Worm (Caenorhabditis elegans): Measurements from ENCODE around the gene sra-7.

The sra-7 gene

ce11 chrII:9553179-9553578, 8.7 kb downstream of the sra-7 start, which contains the start of gene F35H8.1:
Gene F35H8.1, minus strand, starts transcription at chrII:9553279.
- TF ChIP-seq fkh-8 (tag; optimal IDR thresholded peaks at IDR 0.05): no peak
- TF ChIP-seq F16B12.6 (tag; optimal IDR thresholded peaks at IDR 0.05): no peak
- TF ChIP-seq egl-27 (tag; optimal IDR thresholded peaks at IDR 0.05): no peak
- TF ChIP-seq swsn-7 (tag; optimal IDR thresholded peaks at IDR 0.05): no peak
- TF ChIP-seq grh-1 (GFP tag; IDR thresholded peaks at IDR 0.05): no peak
- no peak for TF ChIP-seq nhr-237 (tag; optimal IDR thresholded peaks at IDR 0.05)
- no peak for TF ChIP-seq sup-37 (GFP tag; optimal IDR thresholded peaks at IDR 0.05)
- TF ChIP-seq unc-130 (tag; optimal IDR thresholded peaks at IDR 0.05): no peak
- no peak for TF ChIP-seq ceh-90 (tag; optimal IDR thresholded peaks at IDR 0.05)
- TF ChIP-seq mab-9 (GFP tag; IDR thresholded peaks at IDR 0.05): no peak
- no peak for TF ChIP-seq C16A3.4 (tag; optimal IDR thresholded peaks at IDR 0.05)
- TF ChIP-seq C04F5.9 (tag; optimal IDR thresholded peaks at IDR 0.05): no peak
- no peak for TF ChIP-seq fkh-10 (GFP tag; optimal IDR thresholded peaks at IDR 0.05)
- TF ChIP-seq ztf-11 (tag; optimal IDR thresholded peaks at IDR 0.05): no peak
- no peak for TF ChIP-seq lin-15B (tag; optimal IDR thresholded peaks at IDR 0.05)
- no peak for TF ChIP-seq pax-3 (tag; optimal IDR thresholded peaks at IDR 0.05)

- TF ChIP-seq grh-1 (GFP tag; IDR thresholded peaks at IDR 0.05) (peak; percentile 43; the same call in 1 of the 2 replicates), pax-3 (tag; optimal IDR thresholded peaks at IDR 0.05) (no peak), unc-86 (tag; optimal IDR thresholded peaks at IDR 0.05) (no peak), C04F5.9 (tag; optimal IDR thresholded peaks at IDR 0.05) (no peak), nhr-85 (tag) (peak; percentile 77), lin-14 (GFP tag; optimal IDR thresholded peaks at IDR 0.05) (peak; percentile 45), nhr-20 (tag; optimal IDR thresholded peaks at IDR 0.05) (peak; percentile 9), lin-35 (GFP tag; optimal IDR thresholded peaks at IDR 0.05) (peak in 1 of 2 experiments; percentile 25), rnt-1 (tag; optimal IDR thresholded peaks at IDR 0.05) (no peak), unc-130 (tag; optimal IDR thresholded peaks at IDR 0.05) (peak; percentile 49), ztf-11 (tag; optimal IDR thresholded peaks at IDR 0.05) (no peak), ceh-8 (GFP tag; optimal IDR thresholded peaks at IDR 0.05) (no peak), unc-62 (GFP tag; optimal IDR thresholded peaks at IDR 0.05) (no peak), dsc-1 (tag; optimal IDR thresholded peaks at IDR 0.05) (no peak), nhr-90 (tag; optimal IDR thresholded peaks at IDR 0.05; ENCODE audit: poor library complexity) (no peak), blmp-1 (tag; optimal IDR thresholded peaks at IDR 0.05) (peak; percentile 79), elt-3 (tag; optimal IDR thresholded peaks at IDR 0.05) (peak in 1 of 6 experiments; percentile 29)
These were observed 10.6 kb downstream of the sra-7 start, which contains the start of gene F35H8.2 for ce11 chrII:9554925-9555553. Gene F35H8.2, plus strand, starts transcription at chrII:9555503.

DNA sequence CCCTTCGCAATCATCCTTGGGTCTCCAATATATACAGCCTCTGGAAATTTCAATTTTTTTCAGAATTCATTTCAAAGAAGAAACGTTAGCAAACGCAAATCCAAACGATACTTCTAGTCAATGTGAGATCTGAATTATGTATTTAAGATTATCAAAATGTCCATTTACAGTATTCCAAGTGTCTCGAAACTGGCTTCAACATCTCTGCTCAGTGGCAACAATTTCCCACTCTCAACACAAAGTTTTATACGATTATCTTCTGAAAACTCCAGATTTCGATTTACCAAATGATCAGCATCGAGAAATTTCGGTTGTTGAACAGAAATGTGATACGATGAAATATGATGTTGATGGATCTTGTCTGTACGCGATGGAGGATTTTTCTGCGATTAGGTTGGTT, 12.1 kb downstream of the sra-7 start:
- no peak for TF ChIP-seq swsn-7 (tag; optimal IDR thresholded peaks at IDR 0.05)
- TF ChIP-seq egl-13 (tag; optimal IDR thresholded peaks at IDR 0.05): no peak
- no peak for TF ChIP-seq dsc-1 (tag; optimal IDR thresholded peaks at IDR 0.05)
- TF ChIP-seq mab-9 (GFP tag; IDR thresholded peaks at IDR 0.05): no peak

DNA sequence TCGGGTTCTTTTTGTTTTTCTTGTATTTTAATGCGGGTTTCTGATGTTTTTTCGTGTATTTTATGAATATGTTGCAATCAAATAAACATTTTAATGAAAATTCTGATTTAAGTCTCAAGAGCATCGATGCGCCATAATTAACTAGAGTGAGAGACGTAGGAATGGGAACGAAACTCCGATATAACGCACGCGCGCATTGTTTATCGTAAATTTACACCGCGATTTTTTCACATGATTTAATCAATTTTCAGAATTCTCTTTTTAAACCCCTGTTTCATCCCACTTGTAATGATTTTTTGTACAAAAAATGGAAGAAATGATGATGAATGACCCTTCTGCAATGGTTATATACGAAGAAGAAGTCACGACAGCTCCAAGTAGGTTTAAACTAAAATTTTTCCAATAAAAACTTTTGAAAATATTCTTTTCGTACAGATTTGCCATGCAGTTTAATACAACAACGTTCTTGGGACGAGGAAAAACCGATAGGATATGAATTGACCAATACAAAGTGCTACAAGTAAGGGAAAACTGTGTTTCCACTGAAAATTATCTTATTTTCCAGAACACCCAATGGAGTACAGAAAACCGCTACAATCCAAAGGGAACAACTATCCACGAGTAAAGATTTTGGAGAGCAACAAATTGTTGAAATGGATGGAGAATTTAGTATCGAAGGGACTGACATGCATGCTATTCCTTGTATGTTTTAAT, 13.1 kb downstream of the sra-7 start, which contains the start of gene zfp-2:
TSS of gene zfp-2 (plus strand) at position 214 of the 714 bp plus-strand sequence.
- peak; percentile 26 to 37 for TF ChIP-seq lin-35 (GFP tag; optimal IDR thresholded peaks at IDR 0.05)
- TF ChIP-seq ceh-82 (tag; optimal IDR thresholded peaks at IDR 0.05): peak in 1 of 3 experiments; percentile 0
- TF ChIP-seq nhr-20 (tag; optimal IDR thresholded peaks at IDR 0.05): peak; percentile 5
- TF ChIP-seq ets-5 (GFP tag; IDR thresholded peaks at IDR 0.05): no peak
- no peak for TF ChIP-seq Y116A8C.19 (tag; optimal IDR thresholded peaks at IDR 0.05; ENCODE audit: borderline replicate concordance)
- TF ChIP-seq dpl-1 (GFP tag; optimal IDR thresholded peaks at IDR 0.05): peak in 2 of 3 experiments; percentile 5 to 44
- peak; percentile 31 to 43 for TF ChIP-seq efl-1 (optimal IDR thresholded peaks at IDR 0.05)
- TF ChIP-seq efl-1 (GFP tag; optimal IDR thresholded peaks at IDR 0.05 in 1 of 2): peak; percentile 31 to 89
- no peak for TF ChIP-seq fos-1 (tag; optimal IDR thresholded peaks at IDR 0.05)
- TF ChIP-seq blmp-1 (tag; optimal IDR thresholded peaks at IDR 0.05): peak; percentile 21
- TF ChIP-seq snu-23 (GFP tag; optimal IDR thresholded peaks at IDR 0.05): peak; percentile 26
- TF ChIP-seq nhr-71 (tag; optimal IDR thresholded peaks at IDR 0.05): peak; percentile 3
- TF ChIP-seq grh-1 (GFP tag; IDR thresholded peaks at IDR 0.05): no peak
- TF ChIP-seq lsy-2 (tag; optimal IDR thresholded peaks at IDR 0.05): peak; percentile 12 to 57

Data from whole organism, L1 larva.